Worm (Caenorhabditis elegans) whole organism, late embryonic: ENCODE measurements around the gene F43G6.16.

ENCODE experiments used
- C08G9.2 ChIP-seq: sonication (generic microtip); optimal IDR thresholded peaks from 2 replicates; lab custom pipeline; 2016; ENCODE audit warnings: mild to moderate bottlenecking, missing genetic modification characterization, moderate library complexity, missing compliant biosample characterization
- C38D4.7 ChIP-seq: fragments of 200-800 bp; sonication (Bioruptor generic); optimal IDR thresholded peaks from 2 replicates; lab custom pipeline; 2018; ENCODE audit warnings: mild to moderate bottlenecking, missing genetic modification characterization, moderate library complexity, missing compliant biosample characterization
- F13H6.1 ChIP-seq: sonication (generic microtip); optimal IDR thresholded peaks from 2 replicates; lab custom pipeline; 2016; ENCODE audit warnings: missing genetic modification characterization, missing compliant biosample characterization
- K09A11.1 ChIP-seq: sonication (generic microtip); optimal IDR thresholded peaks from 2 replicates; lab custom pipeline; 2017; ENCODE audit warnings: antibody characterized with exemption, mild to moderate bottlenecking, missing genetic modification characterization, missing compliant biosample characterization; ENCODE audit not compliant: insufficient read depth
- ahr-1 ChIP-seq: sonication (generic microtip); optimal IDR thresholded peaks from 2 replicates; lab custom pipeline; 2016; ENCODE audit warnings: missing genetic modification characterization, missing compliant biosample characterization
- ceh-14 ChIP-seq: sonication (generic microtip); optimal IDR thresholded peaks from 2 replicates; lab custom pipeline; 2016; ENCODE audit warnings: missing genotype, missing genetic modification characterization, missing compliant biosample characterization
- ceh-19 ChIP-seq: fragments of 200-800 bp; sonication (Bioruptor generic); optimal IDR thresholded peaks from 2 replicates; lab custom pipeline; 2018; ENCODE audit warnings: mild to moderate bottlenecking, missing genetic modification characterization, missing compliant biosample characterization
- ceh-22 ChIP-seq: sonication (generic microtip); optimal IDR thresholded peaks from 2 replicates; lab custom pipeline; 2017; ENCODE audit warnings: missing biosample characterization, missing genetic modification characterization
- ceh-24 ChIP-seq: sonication (generic microtip); optimal IDR thresholded peaks from 2 replicates; lab custom pipeline; 2016; ENCODE audit warnings: mild to moderate bottlenecking, missing genetic modification characterization, missing compliant biosample characterization
- ceh-30 ChIP-seq: fragments of 150-350 bp; optimal IDR thresholded peaks from 2 replicates; lab custom pipeline; 2014; ENCODE audit warnings: missing biosample characterization, missing genetic modification characterization
- ceh-31 ChIP-seq: sonication (generic microtip); optimal IDR thresholded peaks from 2 replicates; lab custom pipeline; 2016; ENCODE audit warnings: missing genetic modification characterization, missing compliant biosample characterization
- ceh-45 ChIP-seq: fragments of 200-800 bp; sonication (Bioruptor generic); IDR thresholded peaks from 2 replicates; pipeline ENCODE4 v1.3.6; 2022; ENCODE audit warnings: missing genetic modification reagents, missing genetic modification characterization, missing compliant biosample characterization
- che-1 ChIP-seq: sonication (generic microtip); optimal IDR thresholded peaks from 2 replicates; lab custom pipeline; 2016; ENCODE audit warnings: mild to moderate bottlenecking, missing genetic modification characterization, missing compliant biosample characterization
- dmd-4 ChIP-seq: sonication (generic microtip); optimal IDR thresholded peaks from 2 replicates; lab custom pipeline; 2016; ENCODE audit warnings: borderline replicate concordance, missing genetic modification characterization, missing compliant biosample characterization
- dve-1 ChIP-seq: sonication (generic microtip); optimal IDR thresholded peaks from 2 replicates; lab custom pipeline; 2017; ENCODE audit warnings: antibody characterized with exemption, mild to moderate bottlenecking, missing genetic modification characterization, missing compliant biosample characterization
- elt-2 ChIP-seq: sonication (generic microtip); optimal IDR thresholded peaks from 2 replicates; lab custom pipeline; 2016; ENCODE audit warnings: missing genetic modification reagents, missing genetic modification characterization, missing compliant biosample characterization
- elt-4 ChIP-seq: sonication (generic microtip); optimal IDR thresholded peaks from 2 replicates; lab custom pipeline; 2016; ENCODE audit warnings: missing genetic modification characterization, missing compliant biosample characterization
- ets-4 ChIP-seq: sonication (generic microtip); optimal IDR thresholded peaks from 2 replicates; lab custom pipeline; 2016; ENCODE audit warnings: missing genetic modification characterization, missing compliant biosample characterization
- fax-1 ChIP-seq: sonication (generic microtip); optimal IDR thresholded peaks from 2 replicates; lab custom pipeline; 2016; ENCODE audit warnings: missing genotype, missing genetic modification characterization, missing compliant biosample characterization
- hlh-15 ChIP-seq: sonication (generic microtip); optimal IDR thresholded peaks from 2 replicates; lab custom pipeline; 2016; ENCODE audit warnings: missing genetic modification characterization, missing compliant biosample characterization
- hlh-6 ChIP-seq: sonication (generic microtip); optimal IDR thresholded peaks from 2 replicates; lab custom pipeline; 2016; ENCODE audit warnings: missing genotype, missing genetic modification characterization, missing compliant biosample characterization
- hlh-8 ChIP-seq: sonication (generic microtip); optimal IDR thresholded peaks from 2 replicates; lab custom pipeline; 2016; ENCODE audit warnings: missing genotype, missing genetic modification characterization, missing compliant biosample characterization
- lim-6 ChIP-seq: sonication (generic microtip); optimal IDR thresholded peaks from 2 replicates; lab custom pipeline; 2016; ENCODE audit warnings: missing genetic modification characterization, missing compliant biosample characterization
- nfya-1 ChIP-seq: sonication (generic microtip); optimal IDR thresholded peaks from 2 replicates; lab custom pipeline; 2017; ENCODE audit warnings: missing genetic modification characterization, mild to moderate bottlenecking, missing compliant biosample characterization, antibody characterized with exemption, moderate library complexity
- nhr-232 ChIP-seq: sonication (generic microtip); optimal IDR thresholded peaks from 2 replicates; lab custom pipeline; 2016; ENCODE audit warnings: missing genetic modification characterization, missing compliant biosample characterization
- odd-2 ChIP-seq: sonication (generic microtip); optimal IDR thresholded peaks from 2 replicates; lab custom pipeline; 2017; ENCODE audit warnings: antibody characterized with exemption, mild to moderate bottlenecking, missing genetic modification characterization, missing compliant biosample characterization
- pax-1 ChIP-seq: fragments of 150-350 bp; optimal IDR thresholded peaks from 2 replicates; lab custom pipeline; 2014; ENCODE audit warnings: missing biosample characterization, missing genetic modification characterization
- pros-1 ChIP-seq: fragments of 150-350 bp; optimal IDR thresholded peaks from 2 replicates; lab custom pipeline; 2014; ENCODE audit warnings: missing biosample characterization, missing genetic modification reagents, missing genetic modification characterization
- rnt-1 ChIP-seq: sonication (generic microtip); optimal IDR thresholded peaks from 2 replicates; lab custom pipeline; 2016; ENCODE audit warnings: missing genetic modification characterization, missing compliant biosample characterization
- sdc-2 ChIP-seq: sonication (generic microtip); optimal IDR thresholded peaks from 2 replicates; lab custom pipeline; 2016; ENCODE audit warnings: missing genotype, missing genetic modification characterization, missing compliant biosample characterization
- sox-2 ChIP-seq: fragments of 200-800 bp; sonication (Bioruptor generic); IDR thresholded peaks from 2 replicates; pipeline ENCODE4 v1.3.6; 2022; ENCODE audit warnings: missing genetic modification reagents, missing genetic modification characterization, missing compliant biosample characterization
- ttx-3 ChIP-seq: sonication (generic microtip); optimal IDR thresholded peaks from 2 replicates; lab custom pipeline; 2016; ENCODE audit warnings: missing genetic modification reagents, missing genetic modification characterization, missing compliant biosample characterization
- unc-3 ChIP-seq, 2 experiments: fragments of 200-800 bp in 1 of 2; sonication (Bioruptor generic) in 1 of 2; sonication (generic microtip) in 1 of 2; conservative IDR thresholded peaks in 1 of 2; optimal IDR thresholded peaks in 1 of 2; 2 replicates each; pipeline versions ENCODE4 v1.3.6 to Lab custom; 2016 to 2022; ENCODE audit warnings: missing compliant biosample characterization in 2 of 2, missing genetic modification characterization in 2 of 2, missing genetic modification reagents in 1 of 2
- unc-55 ChIP-seq: sonication (generic microtip); optimal IDR thresholded peaks from 2 replicates; lab custom pipeline; 2017; ENCODE audit warnings: missing biosample characterization, missing genetic modification reagents, missing genetic modification characterization
- unc-86 ChIP-seq: sonication (generic microtip); optimal IDR thresholded peaks from 2 replicates; lab custom pipeline; 2016; ENCODE audit warnings: missing genetic modification characterization, missing compliant biosample characterization

Gene F43G6.16

ce11 chrII:11782493-11782892, at the start of gene F43G6.16:
Gene F43G6.16, minus strand, starts transcription at chrII:11782633.
- peak; percentile 85 for TF ChIP-seq pax-1
- no peak for TF ChIP-seq ceh-30 (tag; lab: Kevin White, UChicago)

ce11 chrII:11830601-11831000, 48.2 kb upstream of the F43G6.16 start:
- TF ChIP-seq K09A11.1 (tag; lab: Kevin White, UChicago) (no peak), unc-55 (GFP tag; lab: Kevin White, UChicago) (peak; percentile 16), che-1 (no peak), pax-1 (no peak), ceh-45 (GFP tag; lab: Robert Waterston, UW) (no peak), ets-4 (no peak), ceh-24 (tag; lab: Kevin White, UChicago) (no peak)

ce11 chrII:11829920-11830319, 47.5 kb upstream of the F43G6.16 start, which contains the start of gene pes-5:
Gene pes-5, minus strand, starts transcription at chrII:11830020.
- TF ChIP-seq F13H6.1 (no peak), ceh-45 (GFP tag; lab: Robert Waterston, UW) (no peak), C08G9.2 (no peak), ceh-31 (tag; lab: Kevin White, UChicago) (no peak), fax-1 (tag; lab: Kevin White, UChicago) (no peak), ceh-14 (tag; lab: Kevin White, UChicago) (no peak), nhr-232 (tag; lab: Kevin White, UChicago) (no peak), dve-1 (tag; lab: Kevin White, UChicago) (no peak), sdc-2 (tag; lab: Kevin White, UChicago) (no peak), sox-2 (GFP tag; lab: Robert Waterston, UW) (no peak), elt-2 (tag; lab: Kevin White, UChicago) (no peak), unc-86 (tag; lab: Kevin White, UChicago) (no peak), ceh-30 (tag; lab: Kevin White, UChicago) (no peak), pax-1 (no peak), elt-4 (tag; lab: Kevin White, UChicago) (no peak), ceh-22 (tag; lab: Kevin White, UChicago) (no peak), lim-6 (tag; lab: Kevin White, UChicago) (no peak), C38D4.7 (no peak)

ce11 chrII:11823566-11824308, 41.3 kb upstream of the F43G6.16 start, which contains the start of gene Y6D1A.1:
Gene Y6D1A.1, minus strand, starts transcription at chrII:11823616.
- TF ChIP-seq C08G9.2 = no peak
- TF ChIP-seq rnt-1 (tag; lab: Kevin White, UChicago) = no peak
- no peak for TF ChIP-seq unc-3 (GFP tag; conservative IDR thresholded peaks at IDR 0.05; lab: Robert Waterston, UW)
- TF ChIP-seq unc-3 (tag; optimal IDR thresholded peaks at IDR 0.05; lab: Kevin White, UChicago) = no peak

DNA sequence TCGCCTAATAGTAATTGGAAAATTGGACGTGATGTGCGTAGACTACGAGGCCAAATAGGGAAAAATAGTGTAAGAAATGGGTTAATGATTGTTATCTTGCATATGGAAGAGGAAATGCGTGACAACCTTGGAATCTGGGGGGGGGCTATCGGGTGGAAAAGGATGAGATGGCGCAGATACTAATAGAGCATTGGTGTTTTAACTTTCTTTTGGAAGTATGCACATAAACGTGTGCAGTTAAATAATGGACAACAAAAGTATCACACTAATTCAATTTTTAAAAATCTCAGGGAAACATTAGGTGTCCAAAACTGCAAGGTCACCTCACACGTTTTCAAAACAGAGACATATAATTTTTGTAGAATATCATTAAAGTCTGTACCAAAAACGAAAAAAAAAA, 37.4 kb upstream of the F43G6.16 start, which contains the start of gene Y6D1A.2:
Gene Y6D1A.2 (minus strand): TSS at position 101 of the 400 bp plus-strand sequence.
- TF ChIP-seq dmd-4 (tag; lab: Kevin White, UChicago) (no peak), ceh-19 (no peak), hlh-8 (no peak), pros-1 (no peak), hlh-15 (tag; lab: Kevin White, UChicago) (no peak)

DNA sequence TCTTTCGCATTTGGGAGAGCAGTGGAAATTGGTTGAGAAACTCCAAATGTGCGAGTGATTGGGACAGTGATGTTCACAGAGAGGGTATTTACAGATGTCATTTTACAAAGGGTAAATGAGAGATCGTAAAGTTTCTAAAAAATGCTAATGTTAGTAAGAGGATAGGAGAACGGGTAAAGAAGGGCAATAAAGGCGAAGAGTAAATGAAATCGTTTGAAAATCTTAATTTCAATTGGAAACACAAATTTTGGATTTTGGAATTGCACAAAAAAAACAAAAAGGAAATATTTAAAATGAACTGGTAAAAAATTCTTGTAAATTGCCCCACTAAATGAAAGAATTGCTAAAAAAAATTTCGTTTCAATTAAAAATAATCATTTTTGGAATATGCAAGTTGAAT, 34.0 kb upstream of the F43G6.16 start, which contains the start of gene pap-3:
Gene pap-3 (minus strand): TSS at position 101 of the 400 bp plus-strand sequence.
- TF ChIP-seq hlh-6 (no peak), elt-2 (tag; lab: Kevin White, UChicago) (no peak), dve-1 (tag; lab: Kevin White, UChicago) (no peak), ahr-1 (tag; lab: Kevin White, UChicago) (no peak), K09A11.1 (tag; lab: Kevin White, UChicago) (no peak), nfya-1 (tag; lab: Kevin White, UChicago) (no peak), odd-2 (no peak), ttx-3 (no peak), ceh-19 (no peak)
